Worm (Caenorhabditis elegans): Measurements from ENCODE around the gene snb-5.

The snb-5 gene

DNA sequence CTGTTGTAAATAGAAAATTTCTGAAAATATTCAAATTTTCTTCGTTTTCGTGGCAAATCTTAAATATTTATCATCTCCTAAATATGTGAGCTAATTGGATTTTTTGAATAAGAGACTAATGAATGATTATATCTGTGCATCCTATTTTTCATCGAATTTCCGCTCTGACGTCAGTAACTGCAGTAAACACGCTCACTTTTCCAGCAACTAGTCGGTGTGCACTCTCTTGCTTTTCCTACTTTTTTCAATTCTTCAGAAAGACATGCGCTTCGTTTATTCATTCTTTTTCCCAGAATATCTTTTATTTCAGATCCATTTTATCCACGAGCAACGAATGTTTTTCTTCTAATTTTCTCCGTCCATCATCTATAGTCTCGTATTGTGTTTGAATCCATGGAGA is 26.6 kb downstream of the snb-5 start:
- TF ChIP-seq him-1 (tag; optimal IDR thresholded peaks at IDR 0.05) (no peak), W03F9.2 (tag; optimal IDR thresholded peaks at IDR 0.05) (no peak), dao-5 (tag; optimal IDR thresholded peaks at IDR 0.05) (no peak)

DNA sequence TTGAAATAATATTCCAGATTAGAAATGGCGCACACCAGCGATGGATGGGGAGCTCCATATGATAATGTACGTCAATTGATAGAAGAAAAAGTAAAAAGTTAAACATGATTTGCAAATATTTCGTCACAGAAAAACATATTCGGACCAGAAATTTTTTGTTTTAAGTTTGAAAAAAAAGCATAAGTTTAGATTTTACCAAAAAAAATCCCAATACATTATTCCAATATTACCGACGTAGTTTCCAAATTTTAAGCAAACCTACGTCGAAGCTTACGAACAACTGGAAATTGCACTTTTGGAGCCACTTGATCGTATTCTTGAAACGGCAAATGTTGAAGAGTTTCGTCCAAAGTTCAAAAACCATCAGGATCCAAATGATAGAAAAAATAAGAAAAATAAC is 29.8 kb downstream of the snb-5 start, which contains the start of gene henn-1:
Gene henn-1 (plus strand): TSS at position 18 of the 400 bp plus-strand sequence.
- TF ChIP-seq dao-5 (tag; optimal IDR thresholded peaks at IDR 0.05): no peak
- TF ChIP-seq him-1 (tag; optimal IDR thresholded peaks at IDR 0.05): no peak
- no peak for TF ChIP-seq W03F9.2 (tag; optimal IDR thresholded peaks at IDR 0.05)

DNA sequence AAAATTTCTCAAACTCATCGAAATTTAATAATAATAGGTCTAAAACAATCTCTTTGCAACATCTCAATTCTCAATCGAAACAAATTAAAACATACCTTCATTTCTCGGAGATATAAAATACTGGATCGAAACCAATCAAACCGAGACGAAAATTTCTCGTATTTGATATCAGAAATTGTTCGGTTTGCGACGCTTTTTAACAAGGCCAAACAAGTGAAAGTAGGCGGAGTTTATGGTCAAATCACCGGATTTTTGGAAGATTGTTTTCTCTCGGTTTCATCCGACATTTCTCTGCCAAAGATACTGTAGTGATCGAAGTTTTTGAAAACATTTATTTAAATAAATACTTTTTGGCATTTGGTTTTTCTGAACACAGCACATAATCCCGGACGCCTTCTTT is 32.5 kb downstream of the snb-5 start, which contains the start of gene C02F5.14:
Gene C02F5.14 (minus strand): TSS at position 157 of the 400 bp plus-strand sequence.
- TF ChIP-seq dao-5 (tag; optimal IDR thresholded peaks at IDR 0.05): no peak
- TF ChIP-seq W03F9.2 (tag; optimal IDR thresholded peaks at IDR 0.05): no peak
- TF ChIP-seq him-1 (tag; optimal IDR thresholded peaks at IDR 0.05): no peak

DNA sequence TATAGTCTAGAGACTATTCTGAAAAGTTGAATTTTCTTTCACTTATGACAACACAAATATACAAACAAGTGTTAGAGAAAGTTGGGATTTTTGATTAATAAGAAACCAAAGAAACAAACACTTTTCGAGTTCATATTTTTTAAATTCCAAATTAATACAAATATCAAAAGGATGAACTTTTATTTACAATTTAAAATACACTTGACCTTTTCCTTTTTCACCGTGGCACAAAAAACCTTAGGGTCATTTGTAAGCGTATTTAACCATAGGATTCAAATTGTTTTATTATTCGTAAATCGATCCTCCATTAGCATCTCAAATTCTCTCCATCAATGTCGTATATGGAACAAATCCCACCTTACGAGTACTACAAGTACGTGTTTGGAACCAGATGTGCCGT is 33.0 kb downstream of the snb-5 start, which contains the start of gene C02F5.5:
Gene C02F5.5 (plus strand): TSS at position 301 of the 400 bp plus-strand sequence.
- TF ChIP-seq him-1 (tag; optimal IDR thresholded peaks at IDR 0.05): no peak
- TF ChIP-seq dao-5 (tag; optimal IDR thresholded peaks at IDR 0.05): no peak
- TF ChIP-seq W03F9.2 (tag; optimal IDR thresholded peaks at IDR 0.05): no peak

DNA sequence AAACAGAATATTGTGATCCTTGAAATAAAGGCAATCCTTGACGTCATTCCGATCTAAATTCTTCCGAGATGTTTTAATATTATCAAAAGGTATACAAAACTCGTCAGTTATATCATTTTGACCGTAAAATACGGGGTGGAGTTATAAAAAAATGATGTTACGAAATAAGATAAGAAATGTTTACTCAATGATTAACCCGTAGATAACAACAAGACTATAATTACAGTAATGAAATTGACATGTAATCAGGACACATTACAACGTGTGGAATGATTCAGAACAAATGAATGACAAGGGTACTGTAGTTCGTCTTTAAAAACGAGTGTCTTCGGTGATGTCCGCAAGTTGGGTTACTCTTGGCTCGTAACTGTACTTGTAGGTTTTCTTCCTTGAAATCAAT is 35.0 kb downstream of the snb-5 start, which contains the start of gene tsp-2:
Gene tsp-2 (minus strand): TSS at position 109 of the 400 bp plus-strand sequence.
- no peak for TF ChIP-seq W03F9.2 (tag; optimal IDR thresholded peaks at IDR 0.05)
- no peak for TF ChIP-seq him-1 (tag; optimal IDR thresholded peaks at IDR 0.05)
- TF ChIP-seq dao-5 (tag; optimal IDR thresholded peaks at IDR 0.05): no peak

DNA sequence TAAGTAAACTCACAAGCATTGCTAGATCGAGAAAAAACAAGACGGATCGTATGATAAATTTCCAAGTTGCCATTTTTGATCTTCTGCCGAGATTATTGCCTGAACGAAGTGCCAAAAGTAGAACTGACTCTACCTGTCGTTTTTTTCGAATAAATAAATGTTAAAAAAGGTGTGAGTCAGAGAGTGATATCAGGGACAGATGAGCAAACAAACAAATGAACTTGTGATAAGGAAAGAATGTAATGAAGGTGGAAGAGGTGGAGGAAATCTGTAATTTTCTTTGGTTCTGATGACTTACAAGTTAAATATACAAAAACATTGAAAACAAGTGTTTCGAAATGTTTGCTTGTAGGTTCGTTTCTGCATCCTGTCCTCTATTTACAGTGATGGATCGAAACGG is 36.5 kb downstream of the snb-5 start, which contains the start of gene tsp-1:
Gene tsp-1 (minus strand): TSS at position 99 of the 400 bp plus-strand sequence.
- no peak for TF ChIP-seq him-1 (tag; optimal IDR thresholded peaks at IDR 0.05)
- no peak for TF ChIP-seq W03F9.2 (tag; optimal IDR thresholded peaks at IDR 0.05)
- no peak for TF ChIP-seq dao-5 (tag; optimal IDR thresholded peaks at IDR 0.05)

DNA sequence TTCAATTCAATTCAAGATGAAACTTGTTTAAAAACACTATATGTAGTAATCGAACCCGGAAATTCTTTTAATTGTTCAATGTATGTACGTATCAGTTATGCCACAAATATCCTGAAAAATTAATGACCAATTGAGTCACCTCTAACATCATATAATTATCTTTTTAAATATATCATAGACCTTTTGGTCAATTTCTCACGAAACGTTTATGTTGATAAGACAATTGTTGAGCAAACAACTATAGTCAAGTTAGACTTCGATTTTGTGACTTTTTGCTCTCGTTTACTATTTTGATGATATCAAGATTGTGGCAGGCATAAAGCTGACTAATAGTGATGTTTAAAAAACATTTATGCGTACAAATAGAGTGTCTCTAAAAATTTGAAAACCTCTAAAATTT is 37.4 kb downstream of the snb-5 start:
- TF ChIP-seq him-1 (tag; optimal IDR thresholded peaks at IDR 0.05) (no peak), dao-5 (tag; optimal IDR thresholded peaks at IDR 0.05) (no peak), W03F9.2 (tag; optimal IDR thresholded peaks at IDR 0.05) (no peak)

DNA sequence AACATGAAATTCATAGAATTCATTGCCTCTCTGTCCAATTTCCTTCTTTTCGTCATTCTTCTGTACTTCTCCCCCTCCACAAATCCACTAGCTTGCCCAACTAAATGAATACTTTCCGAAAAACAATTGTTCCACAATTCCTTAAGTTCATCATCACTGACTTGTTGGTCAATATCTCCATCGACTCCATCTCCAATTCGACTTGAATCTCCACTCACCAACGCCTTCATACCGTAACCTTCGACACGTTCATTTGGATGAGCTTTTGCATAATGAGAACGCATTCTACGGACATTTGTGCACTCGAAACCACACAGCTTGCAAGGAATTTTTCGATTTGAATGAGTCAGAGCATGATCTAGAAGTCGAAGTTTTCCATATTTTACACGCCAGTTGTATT is 38.1 kb downstream of the snb-5 start:
- TF ChIP-seq W03F9.2 (tag; optimal IDR thresholded peaks at IDR 0.05) (no peak), dao-5 (tag; optimal IDR thresholded peaks at IDR 0.05) (no peak), him-1 (tag; optimal IDR thresholded peaks at IDR 0.05) (no peak)

DNA sequence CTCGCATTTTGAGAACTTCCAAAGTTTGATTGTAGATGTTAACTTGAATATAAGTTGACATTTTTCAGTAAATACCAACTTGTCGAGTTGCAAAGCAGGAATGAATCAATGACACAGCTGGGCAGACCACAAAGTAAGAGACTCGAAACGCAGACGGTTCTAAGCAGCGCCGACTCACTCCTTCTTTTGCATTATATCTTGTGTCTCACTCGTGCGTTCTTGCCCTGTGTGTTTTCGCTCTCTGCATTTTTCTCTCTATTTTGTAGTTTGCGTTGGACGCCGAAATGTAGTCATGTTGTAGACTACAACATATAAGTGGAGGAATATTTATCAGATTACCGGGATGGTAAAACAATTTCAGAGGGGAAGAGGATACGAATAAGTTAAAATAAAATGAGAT is 40.0 kb downstream of the snb-5 start, which contains the start of gene C02F5.12:
Gene C02F5.12 (minus strand): TSS at position 221 of the 400 bp plus-strand sequence.
- no peak for TF ChIP-seq W03F9.2 (tag; optimal IDR thresholded peaks at IDR 0.05)
- TF ChIP-seq dao-5 (tag; optimal IDR thresholded peaks at IDR 0.05): no peak
- no peak for TF ChIP-seq him-1 (tag; optimal IDR thresholded peaks at IDR 0.05)

DNA sequence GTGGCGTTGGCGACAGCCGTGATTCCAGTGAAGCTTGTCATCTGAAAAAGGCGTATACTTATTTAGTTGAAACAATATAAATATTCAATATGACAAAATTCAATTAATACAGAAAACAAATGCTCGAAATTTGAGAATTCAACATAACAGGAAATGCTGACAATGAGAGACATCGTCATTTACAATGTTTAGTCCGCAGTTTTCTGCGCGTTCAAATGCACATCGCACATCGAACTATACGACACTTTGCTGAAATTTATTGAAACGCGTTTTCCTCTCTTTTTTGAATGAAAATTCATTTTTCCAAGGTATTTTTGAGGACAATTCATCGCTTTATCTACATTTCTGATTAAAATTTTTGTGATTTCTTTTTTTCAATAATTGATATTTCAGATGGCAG is 41.2 kb downstream of the snb-5 start, which contains the start of the genes pbs-6 and cids-1:
Gene pbs-6 (minus strand): TSS at position 41 of the 400 bp plus-strand sequence.
Gene cids-1 (plus strand): TSS at position 394 of the 400 bp plus-strand sequence.
- TF ChIP-seq dao-5 (tag; optimal IDR thresholded peaks at IDR 0.05) (no peak), W03F9.2 (tag; optimal IDR thresholded peaks at IDR 0.05) (no peak), him-1 (tag; optimal IDR thresholded peaks at IDR 0.05) (no peak)

DNA sequence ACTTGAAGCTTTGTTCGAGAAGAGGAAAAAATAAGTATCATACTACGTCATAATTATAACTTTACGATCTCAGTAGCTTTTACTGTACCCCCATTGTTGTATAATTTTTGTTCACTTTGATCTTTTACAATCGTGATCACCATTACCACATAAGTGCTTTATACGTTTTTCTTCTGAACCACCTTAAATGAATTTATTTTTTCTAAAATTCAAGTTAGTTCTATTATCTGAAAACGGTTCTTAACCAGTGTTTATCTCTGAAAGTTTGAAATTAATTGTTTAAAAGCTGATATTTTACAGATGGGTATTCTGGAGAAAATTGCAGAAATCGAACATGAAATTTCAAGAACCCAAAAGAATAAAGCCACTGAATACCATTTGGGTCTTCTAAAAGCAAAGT is 42.7 kb downstream of the snb-5 start, which contains the start of gene C02F5.3:
Gene C02F5.3 (plus strand): TSS at position 301 of the 400 bp plus-strand sequence.
- TF ChIP-seq W03F9.2 (tag; optimal IDR thresholded peaks at IDR 0.05): no peak
- TF ChIP-seq him-1 (tag; optimal IDR thresholded peaks at IDR 0.05): no peak
- TF ChIP-seq dao-5 (tag; optimal IDR thresholded peaks at IDR 0.05): no peak

DNA sequence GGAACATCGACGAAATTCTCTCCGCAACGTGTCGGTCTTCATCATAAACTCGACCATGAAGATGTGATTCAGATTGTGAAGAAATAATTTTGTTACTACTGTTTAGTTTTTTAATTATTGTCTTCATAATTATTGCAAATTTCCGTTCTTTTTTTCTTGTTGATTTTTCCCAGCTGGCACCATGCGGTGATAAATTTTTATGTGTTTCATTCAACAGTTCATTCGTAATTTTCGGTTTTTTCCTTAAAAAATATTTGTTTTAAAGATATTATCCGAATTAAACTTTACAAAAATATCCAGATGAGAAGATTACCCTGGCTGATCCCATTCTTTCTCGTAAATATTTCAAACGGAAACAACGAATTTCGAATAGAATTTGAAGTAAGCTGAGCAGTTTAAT is 44.2 kb downstream of the snb-5 start, which contains the start of gene C02F5.13:
Gene C02F5.13 (plus strand): TSS at position 301 of the 400 bp plus-strand sequence.
- TF ChIP-seq him-1 (tag; optimal IDR thresholded peaks at IDR 0.05): no peak
- TF ChIP-seq W03F9.2 (tag; optimal IDR thresholded peaks at IDR 0.05): no peak
- TF ChIP-seq dao-5 (tag; optimal IDR thresholded peaks at IDR 0.05): no peak

DNA sequence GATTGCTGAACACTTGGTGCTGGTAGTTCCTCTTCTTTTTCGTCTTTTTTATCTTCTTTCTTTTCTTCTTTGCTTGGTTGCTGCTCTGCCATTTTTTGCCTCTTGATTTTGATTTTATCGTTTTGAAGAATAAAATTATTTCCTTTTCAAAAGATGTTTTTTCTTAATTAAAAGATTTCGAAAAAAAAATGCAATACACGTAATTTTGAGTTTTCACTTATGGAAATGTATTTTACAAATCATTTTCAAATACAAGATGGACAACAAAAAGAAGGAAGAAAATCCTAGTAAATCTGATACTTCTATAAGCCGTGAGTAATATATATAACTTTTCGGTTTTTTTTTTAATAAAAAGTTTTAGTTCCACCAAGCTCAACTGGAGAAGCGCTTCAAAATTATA is 46.5 kb downstream of the snb-5 start, which contains the start of the genes C02F5.10 and C02F5.2:
Gene C02F5.10 (minus strand): TSS at position 101 of the 400 bp plus-strand sequence.
Gene C02F5.2 (plus strand): TSS at position 239 of the 400 bp plus-strand sequence.
- no peak for TF ChIP-seq him-1 (tag; optimal IDR thresholded peaks at IDR 0.05)
- TF ChIP-seq dao-5 (tag; optimal IDR thresholded peaks at IDR 0.05): no peak
- TF ChIP-seq W03F9.2 (tag; optimal IDR thresholded peaks at IDR 0.05): no peak

DNA sequence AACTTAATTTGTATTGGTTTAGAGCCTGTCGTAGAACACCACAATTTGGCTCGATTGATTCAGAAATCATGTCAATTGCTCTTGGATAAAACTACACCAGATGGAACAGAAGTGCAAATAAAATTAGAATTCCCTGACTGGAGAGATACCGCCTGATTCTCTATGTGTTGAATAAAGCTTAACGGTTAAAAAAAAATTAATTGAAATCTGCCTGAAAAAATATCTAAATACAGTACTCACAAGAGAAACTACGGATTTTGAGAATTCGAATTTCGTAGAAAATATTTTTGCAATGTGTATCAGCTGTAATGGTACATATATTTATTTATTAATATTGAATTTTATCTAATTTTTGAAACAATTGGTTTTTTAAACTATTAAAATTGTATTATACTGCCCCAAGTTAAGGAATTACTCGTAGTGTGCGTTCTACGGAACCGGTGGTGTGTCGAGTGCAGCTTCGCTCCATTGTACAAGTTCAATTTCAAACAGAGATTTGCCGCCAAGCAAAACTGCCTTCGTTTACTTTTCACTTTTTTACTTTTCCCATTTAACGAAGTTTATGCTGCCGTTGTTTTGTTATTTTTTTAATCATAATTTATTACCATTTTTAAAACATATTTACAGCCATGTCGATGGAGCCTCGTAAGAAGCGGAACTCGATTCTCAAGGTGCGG is 47.3 kb downstream of the snb-5 start, which contains the start of gene knl-1:
Gene knl-1 (plus strand): TSS at position 626 of the 677 bp plus-strand sequence.
- peak; percentile 50 for TF ChIP-seq W03F9.2 (tag; optimal IDR thresholded peaks at IDR 0.05)
- TF ChIP-seq him-1 (tag; optimal IDR thresholded peaks at IDR 0.05): no peak
